Worm (Caenorhabditis elegans) whole organism, early embryonic: ENCODE results near the gene Y82E9BR.6.

Experiments
- F13C5.2 ChIP-seq: sonication (generic microtip); optimal IDR thresholded peaks from 2 replicates; lab custom pipeline; 2017; ENCODE audit warnings: mild to moderate bottlenecking, missing genetic modification characterization, inconsistent platforms, missing compliant biosample characterization
- ama-1 ChIP-seq: fragments of 150-350 bp; optimal IDR thresholded peaks from 2 replicates; lab custom pipeline; 2014
- ceh-36 ChIP-seq: sonication (generic microtip); optimal IDR thresholded peaks from 2 replicates; lab custom pipeline; 2016; ENCODE audit warnings: missing genetic modification characterization, inconsistent platforms, missing compliant biosample characterization
- scrt-1 ChIP-seq: fragments of 200-800 bp; sonication (Bioruptor generic); IDR thresholded peaks from 2 replicates; pipeline ENCODE4 v1.3.6; 2022; ENCODE audit warnings: missing genetic modification characterization, missing compliant biosample characterization
- sea-1 ChIP-seq: fragments of 200-800 bp; sonication (Bioruptor generic); conservative IDR thresholded peaks from 2 replicates; pipeline ENCODE4 v1.3.6; 2022; ENCODE audit warnings: missing genetic modification characterization, missing compliant biosample characterization

DNA sequence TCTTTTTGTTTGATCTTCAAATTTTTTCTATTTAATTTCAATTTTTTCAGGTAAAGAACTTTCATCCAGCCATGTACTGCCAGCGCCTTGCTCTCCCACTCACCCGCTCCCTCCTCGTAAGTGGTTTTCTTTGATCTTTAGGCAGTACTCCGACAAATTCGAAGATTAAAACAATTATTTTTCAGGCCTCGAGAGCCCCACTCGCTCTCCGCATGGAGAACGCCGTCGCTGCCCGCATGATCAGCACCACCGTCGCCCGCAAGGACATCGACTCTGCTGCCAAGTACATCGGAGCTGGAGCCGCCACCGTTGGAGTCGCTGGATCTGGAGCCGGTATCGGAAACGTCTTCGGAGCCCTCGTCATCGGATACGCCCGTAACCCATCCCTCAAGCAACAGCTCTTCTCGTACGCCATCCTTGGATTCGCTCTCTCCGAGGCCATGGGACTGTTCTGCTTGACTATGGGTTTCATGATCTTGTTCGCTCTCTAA lies 38.2 kb downstream of the Y82E9BR.6 start, which contains the start of gene Y82E9BR.3:
- TF ChIP-seq F13C5.2 (no peak), ama-1 (lab: Kevin White, UChicago) (no peak), ceh-36 (tag; lab: Kevin White, UChicago) (no peak), scrt-1 (GFP tag; lab: Robert Waterston, UW) (no peak), sea-1 (no peak)
